Worm (Caenorhabditis elegans): ENCODE results near the gene cav-1.
A peak's percentile ranks its signal among the peaks of the same experiment; 100 is the strongest.
"Not testable (repeated sequence)": the region's sequence is repeated elsewhere in the genome, so short reads cannot be mapped to it uniquely, and the experiment has no call there.

The cav-1 gene

ce11 chrIV:9739001-9739400, 33.3 kb upstream of the cav-1 start:
- TF ChIP-seq mab-9 (GFP tag; IDR thresholded peaks at IDR 0.05) (no peak), pqm-1 (tag; optimal IDR thresholded peaks at IDR 0.05) (no peak), unc-30 (tag; optimal IDR thresholded peaks at IDR 0.05) (no peak), ztf-11 (tag; optimal IDR thresholded peaks at IDR 0.05) (no peak), isw-1 (GFP tag; IDR thresholded peaks at IDR 0.05) (no peak), tlp-1 (tag; optimal IDR thresholded peaks at IDR 0.05) (no peak), nhr-76 (tag; optimal IDR thresholded peaks at IDR 0.05) (no peak), efl-1 (optimal IDR thresholded peaks at IDR 0.05) (no peak), efl-1 (GFP tag; optimal IDR thresholded peaks at IDR 0.05 in 1 of 2) (no peak), lsy-2 (tag; optimal IDR thresholded peaks at IDR 0.05) (no peak), hlh-4 (tag; optimal IDR thresholded peaks at IDR 0.05) (no peak), elt-2 (tag; optimal IDR thresholded peaks at IDR 0.05) (no peak)

ce11 chrIV:9740851-9741549, 31.3 kb upstream of the cav-1 start, which contains the start of gene gln-6:
TSS of gene gln-6 (minus strand) at chrIV:9740901.
- peak in 1 of 2 experiments; percentile 8 for TF ChIP-seq efl-1 (optimal IDR thresholded peaks at IDR 0.05)
- not testable (repeated sequence) for TF ChIP-seq efl-1 (GFP tag; optimal IDR thresholded peaks at IDR 0.05 in 1 of 2)

ce11 chrIV:9742883-9743282, 29.4 kb upstream of the cav-1 start, which contains the start of gene C28D4.7:
TSS of gene C28D4.7 (minus strand) at chrIV:9743147.
- TF ChIP-seq nhr-76 (tag; optimal IDR thresholded peaks at IDR 0.05), result no peak
- TF ChIP-seq efl-1 (optimal IDR thresholded peaks at IDR 0.05), result no peak
- no peak for TF ChIP-seq efl-1 (GFP tag; optimal IDR thresholded peaks at IDR 0.05 in 1 of 2)
- TF ChIP-seq lsy-2 (tag; optimal IDR thresholded peaks at IDR 0.05), result no peak
- no peak for TF ChIP-seq zag-1 (tag; optimal IDR thresholded peaks at IDR 0.05)
- no peak for TF ChIP-seq ceh-88 (GFP tag; IDR thresholded peaks at IDR 0.05)
- TF ChIP-seq lin-15B (tag; optimal IDR thresholded peaks at IDR 0.05), result no peak
- TF ChIP-seq unc-62 (GFP tag; optimal IDR thresholded peaks at IDR 0.05), result no peak
- TF ChIP-seq ztf-4 (tag; optimal IDR thresholded peaks at IDR 0.05), result no peak
- TF ChIP-seq aha-1 (tag; optimal IDR thresholded peaks at IDR 0.05), result no peak
- no peak for TF ChIP-seq tlp-1 (tag; optimal IDR thresholded peaks at IDR 0.05)
- no peak for TF ChIP-seq nhr-77 (tag; optimal IDR thresholded peaks at IDR 0.05)
- TF ChIP-seq sox-4 (tag; optimal IDR thresholded peaks at IDR 0.05), result no peak
- no peak for TF ChIP-seq alr-1 (tag; optimal IDR thresholded peaks at IDR 0.05; ENCODE audit: borderline replicate concordance)
- TF ChIP-seq hlh-4 (tag; optimal IDR thresholded peaks at IDR 0.05), result no peak
- no peak for TF ChIP-seq mab-9 (GFP tag; IDR thresholded peaks at IDR 0.05)
- TF ChIP-seq zip-4 (GFP tag; optimal IDR thresholded peaks at IDR 0.05), result no peak
- no peak for TF ChIP-seq dsc-1 (tag; optimal IDR thresholded peaks at IDR 0.05)

- no peak for TF ChIP-seq pax-3 (tag; optimal IDR thresholded peaks at IDR 0.05)
- no peak for TF ChIP-seq grh-1 (GFP tag; IDR thresholded peaks at IDR 0.05)
- no peak for TF ChIP-seq tlp-1 (tag; optimal IDR thresholded peaks at IDR 0.05)
- TF ChIP-seq lin-39 (tag; optimal IDR thresholded peaks at IDR 0.05), result no peak
- TF ChIP-seq hlh-4 (tag; optimal IDR thresholded peaks at IDR 0.05), result no peak
- no peak for TF ChIP-seq F16B12.6 (tag; optimal IDR thresholded peaks at IDR 0.05)
Measured at ce11 chrIV:9744905-9745304, 27.4 kb upstream of the cav-1 start, which contains the start of gene C28D4.4. TSS of gene C28D4.4 (minus strand) at chrIV:9745005.

ce11 chrIV:9746762-9747161, 25.5 kb upstream of the cav-1 start, which contains the start of gene C28D4.5:
TSS of gene C28D4.5 (minus strand) at chrIV:9746862.
- TF ChIP-seq nhr-11 (tag; optimal IDR thresholded peaks at IDR 0.05), result no peak
- no peak for TF ChIP-seq rnt-1 (tag; optimal IDR thresholded peaks at IDR 0.05)
- TF ChIP-seq jun-1 (tag; optimal IDR thresholded peaks at IDR 0.05), result no peak
- no peak for TF ChIP-seq vab-15 (tag; optimal IDR thresholded peaks at IDR 0.05)
- no peak for TF ChIP-seq ces-1 (GFP tag; optimal IDR thresholded peaks at IDR 0.05)
- TF ChIP-seq nhr-20 (tag; optimal IDR thresholded peaks at IDR 0.05), result no peak
- TF ChIP-seq xbp-1 (tag; optimal IDR thresholded peaks at IDR 0.05), result no peak
- TF ChIP-seq nhr-77 (tag; optimal IDR thresholded peaks at IDR 0.05), result no peak
- TF ChIP-seq tbx-2 (tag; optimal IDR thresholded peaks at IDR 0.05), result no peak
- TF ChIP-seq tlp-1 (tag; optimal IDR thresholded peaks at IDR 0.05), result no peak
- no peak for TF ChIP-seq fkh-10 (GFP tag; optimal IDR thresholded peaks at IDR 0.05)
- no peak for TF ChIP-seq dsc-1 (tag; optimal IDR thresholded peaks at IDR 0.05)
- no peak for TF ChIP-seq irx-1 (tag; optimal IDR thresholded peaks at IDR 0.05)

Data from whole organism, L1 larva.